Worm (Caenorhabditis elegans): Measurements from ENCODE around the gene nhr-222.

DNA sequence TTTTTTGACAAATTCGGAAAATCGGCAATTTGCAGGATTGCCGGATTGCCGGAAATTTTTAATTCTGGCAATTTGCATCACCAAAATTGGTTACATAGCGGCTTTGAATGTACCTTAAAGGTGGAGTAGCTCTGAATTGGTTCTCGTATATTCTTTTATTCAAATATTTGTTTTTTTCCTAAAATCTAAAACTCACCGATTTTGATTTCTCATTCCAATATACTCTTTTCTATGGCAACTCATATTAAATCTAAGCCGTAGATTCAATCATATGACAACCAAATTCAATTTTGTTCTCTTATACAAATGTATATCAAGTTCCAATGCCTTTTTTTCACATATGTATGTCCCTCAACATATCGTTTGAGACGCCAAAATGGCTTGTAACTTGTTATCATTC, 6.3 kb upstream of the nhr-222 start, which contains the start of gene sri-21:
- TF ChIP-seq him-1 (tag; optimal IDR thresholded peaks at IDR 0.05) (no peak), W03F9.2 (tag; optimal IDR thresholded peaks at IDR 0.05) (no peak)

Data from whole organism, L4/young adult.